Worm (Caenorhabditis elegans): ENCODE measurements around the gene Y60A9.1.

Y60A9.1 gene

DNA sequence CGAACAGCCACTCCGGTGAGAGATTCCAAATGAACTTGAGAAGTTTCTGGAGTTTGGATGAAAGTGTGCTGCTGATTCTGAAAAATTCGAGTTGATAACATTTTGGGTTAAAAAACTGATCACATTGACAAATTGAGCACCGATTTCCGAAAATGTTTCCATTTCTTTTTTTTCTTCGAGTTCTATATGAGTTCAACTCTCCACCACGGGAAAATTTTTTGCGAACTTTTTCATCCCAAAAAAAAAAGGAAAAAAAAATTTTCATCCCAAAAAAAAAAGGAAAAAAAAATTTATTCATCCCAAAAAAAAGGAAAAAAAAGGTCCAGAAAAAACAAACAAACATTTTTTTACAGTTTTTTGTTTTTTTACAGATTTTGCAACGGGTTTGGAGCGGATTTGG lies 18.0 kb downstream of the Y60A9.1 start, which contains the start of gene Y60A9A.1 (continued):
- TF ChIP-seq nhr-76 (tag; optimal IDR thresholded peaks at IDR 0.05) (no peak), ceh-82 (tag; optimal IDR thresholded peaks at IDR 0.05) (no peak)

DNA sequence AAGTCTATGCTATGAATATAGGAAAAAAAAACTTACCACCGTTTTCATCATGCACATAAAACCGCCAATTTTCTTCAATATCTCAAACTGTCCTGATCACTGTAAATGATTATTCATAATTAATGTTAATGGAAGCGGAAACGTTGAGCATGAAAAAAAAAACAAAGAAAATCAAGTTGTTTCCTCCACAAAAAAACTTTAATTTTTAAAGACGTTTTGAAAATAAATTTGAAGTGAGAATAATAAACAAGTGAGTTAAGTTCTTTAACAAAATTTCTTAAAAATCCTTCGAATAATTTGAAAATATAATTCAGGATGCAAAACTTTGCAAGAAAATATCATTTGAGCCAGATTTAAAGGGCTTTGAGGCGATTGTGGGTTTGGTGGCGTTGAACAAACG lies 24.9 kb downstream of the Y60A9.1 start, which contains the start of gene irk-3:
TSS of gene irk-3 (minus strand) at position 101 of the 400 bp plus-strand sequence.
- TF ChIP-seq aha-1 (tag) (peak; percentile 23), lim-7 (GFP tag; IDR thresholded peaks at IDR 0.05) (no peak)

DNA sequence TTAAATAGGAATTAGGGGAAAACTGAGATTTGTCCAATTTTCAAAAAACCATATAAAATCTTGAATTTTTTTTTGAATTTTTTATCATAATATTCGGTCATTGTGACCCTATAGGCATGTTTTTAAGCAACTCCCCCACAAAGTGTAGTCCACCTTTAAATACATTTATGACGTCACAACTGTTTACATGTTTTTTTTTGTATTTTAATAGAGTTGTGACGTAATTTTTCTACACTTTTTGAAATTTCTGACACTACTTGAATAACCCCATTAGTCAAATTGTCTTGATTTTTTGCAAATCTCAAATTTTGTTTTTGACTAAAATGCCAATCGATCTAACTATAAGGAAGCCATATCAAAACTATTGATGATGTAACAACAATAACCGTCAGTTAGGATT lies 29.1 kb downstream of the Y60A9.1 start:
- TF ChIP-seq php-3 (GFP tag; IDR thresholded peaks at IDR 0.05), result no peak
- no peak for TF ChIP-seq hlh-11 (tag; optimal IDR thresholded peaks at IDR 0.05)
- TF ChIP-seq dve-1 (tag; optimal IDR thresholded peaks at IDR 0.05; ENCODE audit: insufficient read depth), result no peak
- no peak for TF ChIP-seq lin-38 (GFP tag; IDR thresholded peaks at IDR 0.05)
- peak; percentile 21 for TF ChIP-seq aha-1 (tag)
- no peak for TF ChIP-seq attf-4 (tag; optimal IDR thresholded peaks at IDR 0.05)

DNA sequence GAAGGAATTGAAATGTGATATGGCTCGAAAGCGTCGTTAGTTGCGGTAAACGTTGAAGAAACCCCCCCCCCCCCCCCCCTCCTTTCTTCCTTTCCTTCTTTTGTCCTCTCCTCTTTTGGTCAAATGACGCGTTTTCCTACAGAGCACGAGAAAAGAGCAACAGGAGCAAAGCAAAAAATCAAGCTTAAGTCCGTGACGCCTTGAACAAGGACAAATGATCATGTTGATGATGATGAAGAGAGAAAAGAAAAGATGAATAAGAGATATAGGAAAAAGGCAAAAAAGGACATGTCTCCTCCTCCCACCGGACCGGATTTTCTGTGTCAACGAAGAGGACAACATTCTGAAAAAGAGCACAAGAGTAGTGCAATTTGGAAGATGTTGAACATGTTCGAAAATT lies 35.6 kb downstream of the Y60A9.1 start:
- TF ChIP-seq Y48G9A.11 (GFP tag; IDR thresholded peaks at IDR 0.05) (no peak), hlh-30 (tag; optimal IDR thresholded peaks at IDR 0.05; ENCODE audit: insufficient read depth) (peak; percentile 38), set-16 (GFP tag; IDR thresholded peaks at IDR 0.05) (peak; percentile 17; the same call in 1 of the 2 replicates), unc-62 (GFP tag; optimal IDR thresholded peaks at IDR 0.05 in 1 of 2) (peak in 1 of 2 experiments; percentile 96), unc-62 (tag; optimal IDR thresholded peaks at IDR 0.05) (no peak)

DNA sequence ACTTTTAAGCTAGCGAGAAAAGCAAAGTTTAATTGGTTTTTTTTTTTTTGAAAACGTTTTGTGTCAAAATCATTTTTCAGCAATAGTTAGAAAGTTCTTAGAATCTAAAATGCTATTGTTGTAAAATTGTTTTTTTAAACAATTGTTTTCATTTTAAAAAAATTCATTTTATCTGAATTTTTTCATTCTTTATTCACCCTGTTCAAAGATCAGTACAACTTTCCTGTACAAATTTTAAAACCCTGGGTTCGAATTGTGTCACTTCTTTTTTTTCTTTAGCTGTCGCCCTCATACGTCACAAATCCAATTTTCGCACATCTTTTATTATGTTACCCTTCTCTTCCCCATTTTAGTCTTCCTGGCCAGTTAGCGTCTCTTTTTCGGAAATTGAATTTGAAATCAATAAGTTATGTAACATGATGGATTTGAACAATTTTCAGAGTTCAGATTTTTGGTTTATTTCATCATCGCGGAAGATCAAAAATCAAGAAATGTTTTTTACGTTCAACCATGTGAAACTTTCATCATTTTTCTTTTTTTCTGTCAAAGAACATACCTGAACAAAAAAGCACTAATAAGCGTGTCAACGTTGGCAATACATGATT lies 38.4 kb downstream of the Y60A9.1 start:
- no peak for TF ChIP-seq duxl-1 (tag; optimal IDR thresholded peaks at IDR 0.05; ENCODE audit: poor library complexity)
- no peak for TF ChIP-seq ceh-82 (tag; optimal IDR thresholded peaks at IDR 0.05)
- TF ChIP-seq daf-12 (tag; optimal IDR thresholded peaks at IDR 0.05), result no peak
- peak; percentile 15; the same call in 1 of the 2 replicates for TF ChIP-seq dmd-6 (GFP tag; IDR thresholded peaks at IDR 0.05)
- TF ChIP-seq aha-1 (tag), result peak; percentile 96
- peak; percentile 4 for TF ChIP-seq F37D6.2 (tag; optimal IDR thresholded peaks at IDR 0.05)
- TF ChIP-seq mep-1 (tag; optimal IDR thresholded peaks at IDR 0.05), result peak; percentile 26
- peak; percentile 83 for TF ChIP-seq ctbp-1 (GFP tag; IDR thresholded peaks at IDR 0.05)
- TF ChIP-seq lsy-2 (tag; optimal IDR thresholded peaks at IDR 0.05), result peak in 1 of 2 experiments; percentile 55
- TF ChIP-seq ces-1 (GFP tag; optimal IDR thresholded peaks at IDR 0.05), result peak; percentile 97
- peak; percentile 98 for TF ChIP-seq fkh-10 (GFP tag; optimal IDR thresholded peaks at IDR 0.05)

DNA sequence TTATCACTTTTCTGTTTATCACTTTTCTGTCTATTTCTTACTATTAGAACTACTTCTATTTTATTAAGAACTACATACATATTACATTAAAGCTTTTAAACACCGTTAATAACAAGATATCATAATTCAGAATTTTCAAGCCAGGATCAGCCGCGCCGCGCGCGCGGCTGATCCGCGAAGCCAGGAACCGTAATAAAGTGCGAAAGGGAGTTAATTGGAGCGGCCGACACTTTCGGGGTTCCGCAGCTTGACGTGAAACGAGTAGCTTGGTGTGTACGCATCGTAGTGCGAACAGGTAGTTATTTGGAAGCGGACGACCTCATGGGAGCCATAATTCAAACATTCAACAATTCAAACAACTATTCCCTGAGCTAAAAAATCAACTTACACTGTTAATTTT lies 40.1 kb downstream of the Y60A9.1 start:
- no peak for TF ChIP-seq D1046.2 (GFP tag; IDR thresholded peaks at IDR 0.05)
- no peak for TF ChIP-seq F37D6.2 (tag; optimal IDR thresholded peaks at IDR 0.05)
- no peak for TF ChIP-seq attf-4 (tag; optimal IDR thresholded peaks at IDR 0.05)
- no peak for TF ChIP-seq Y5F2A.4 (GFP tag; optimal IDR thresholded peaks at IDR 0.05)

DNA sequence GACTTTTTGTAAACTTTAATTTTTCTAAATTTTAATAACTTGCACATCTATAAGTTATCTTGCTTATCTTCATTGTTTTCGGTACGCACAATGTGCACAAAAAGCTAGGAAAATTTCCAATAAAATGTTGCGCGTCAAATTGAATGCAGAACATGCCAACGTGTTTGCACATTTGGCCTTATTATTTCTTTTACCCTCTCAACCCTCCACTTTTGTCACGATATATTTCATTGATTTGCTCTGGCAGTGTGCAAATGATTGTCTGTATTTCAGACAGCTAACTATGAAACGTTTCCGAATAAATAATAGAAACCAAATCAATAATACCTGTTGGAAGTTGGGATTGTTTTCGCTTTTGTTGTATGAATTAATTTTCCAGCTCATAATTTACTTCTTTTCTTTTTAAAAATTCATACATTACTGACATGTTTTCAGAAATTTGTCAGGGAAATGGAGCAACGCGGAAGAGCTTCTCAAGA lies 45.4 kb downstream of the Y60A9.1 start, which contains the start of gene wdr-5.2:
TSS of gene wdr-5.2 (plus strand) at position 429 of the 479 bp plus-strand sequence.
- TF ChIP-seq ztf-11 (tag; optimal IDR thresholded peaks at IDR 0.05), result no peak
- TF ChIP-seq spr-1 (tag; optimal IDR thresholded peaks at IDR 0.05), result no peak
- TF ChIP-seq aha-1 (tag), result peak; percentile 8
- TF ChIP-seq sdz-12 (GFP tag; optimal IDR thresholded peaks at IDR 0.05), result no peak
- no peak for TF ChIP-seq nhr-10 (tag; optimal IDR thresholded peaks at IDR 0.05)
- no peak for TF ChIP-seq daf-12 (tag; optimal IDR thresholded peaks at IDR 0.05)
- no peak for TF ChIP-seq ceh-32 (tag; optimal IDR thresholded peaks at IDR 0.05; ENCODE audit: poor library complexity)
- TF ChIP-seq nhr-111 (GFP tag; optimal IDR thresholded peaks at IDR 0.05), result no peak
- no peak for TF ChIP-seq F44E2.7 (GFP tag; IDR thresholded peaks at IDR 0.05)
- peak; percentile 46 for TF ChIP-seq hlh-30 (tag; optimal IDR thresholded peaks at IDR 0.05; ENCODE audit: insufficient read depth)
- TF ChIP-seq F26F4.8 (GFP tag; conservative IDR thresholded peaks at IDR 0.05), result no peak
- TF ChIP-seq ama-1 (optimal IDR thresholded peaks at IDR 0.05), result no peak
- TF ChIP-seq F49E8.2 (tag; optimal IDR thresholded peaks at IDR 0.05; ENCODE audit: borderline replicate concordance), result no peak
- no peak for TF ChIP-seq lin-15B (tag; optimal IDR thresholded peaks at IDR 0.05)
- peak; percentile 54 for TF ChIP-seq mep-1 (tag; optimal IDR thresholded peaks at IDR 0.05)
- no peak for TF ChIP-seq ceh-82 (tag; optimal IDR thresholded peaks at IDR 0.05)
- TF ChIP-seq lin-1 (GFP tag; IDR thresholded peaks at IDR 0.05), result no peak
- peak; percentile 32 for TF ChIP-seq dve-1 (tag; optimal IDR thresholded peaks at IDR 0.05; ENCODE audit: insufficient read depth)

All from whole organism, L4 larva.